Worm (Caenorhabditis elegans): Measurements from ENCODE around the gene M163.5.

- no peak for TF ChIP-seq aly-2 (tag; optimal IDR thresholded peaks at IDR 0.05)
- TF ChIP-seq dpl-1 (GFP tag; optimal IDR thresholded peaks at IDR 0.05): no peak
- no peak for TF ChIP-seq daf-8 (GFP tag; IDR thresholded peaks at IDR 0.05)
- TF ChIP-seq R02D3.7 (tag; optimal IDR thresholded peaks at IDR 0.05): no peak
- TF ChIP-seq vab-7 (GFP tag; IDR thresholded peaks at IDR 0.05): no peak
- no peak for TF ChIP-seq T20F7.1 (GFP tag; optimal IDR thresholded peaks at IDR 0.05)
- no peak for TF ChIP-seq unc-62 (GFP tag; optimal IDR thresholded peaks at IDR 0.05 in 1 of 2)
- no peak for TF ChIP-seq unc-62 (tag; optimal IDR thresholded peaks at IDR 0.05)
- no peak for TF ChIP-seq ces-1 (GFP tag; optimal IDR thresholded peaks at IDR 0.05)
- TF ChIP-seq unc-39 (tag; optimal IDR thresholded peaks at IDR 0.05): no peak
- TF ChIP-seq nhr-11 (tag; optimal IDR thresholded peaks at IDR 0.05): no peak
- no peak for TF ChIP-seq fkh-10 (GFP tag; optimal IDR thresholded peaks at IDR 0.05)
- TF ChIP-seq lin-39 (tag; optimal IDR thresholded peaks at IDR 0.05): no peak
Observed at ce11 chrX:14444701-14445100, 29.1 kb upstream of the M163.5 start, which contains the start of gene F23D12.4.
